Worm (Caenorhabditis elegans) whole organism, mixed stage, embryonic: ENCODE measurements around the gene T23F6.3.

Source experiments
- drap-1 ChIP-seq: fragments of 200-800 bp; sonication (Bioruptor generic); optimal IDR thresholded peaks from 3 replicates; lab custom pipeline; 2018; ENCODE audit warnings: mild to moderate bottlenecking, missing genetic modification characterization, missing compliant biosample characterization
- elt-1 ChIP-seq: sonication (generic microtip); optimal IDR thresholded peaks from 2 replicates; lab custom pipeline; 2017; ENCODE audit warnings: missing genetic modification characterization, mild to moderate bottlenecking, missing compliant biosample characterization, antibody characterized with exemption, moderate library complexity, borderline replicate concordance; ENCODE audit not compliant: insufficient read depth

ce11 chrIV:12773519-12773918 lies 49.0 kb upstream of the T23F6.3 start, which contains the start of gene unc-31:
- TF ChIP-seq elt-1, result no peak
- TF ChIP-seq drap-1 (GFP tag; lab: Kevin White, UChicago), result no peak
